Worm (Caenorhabditis elegans): ENCODE results near the gene clc-28.

DNA sequence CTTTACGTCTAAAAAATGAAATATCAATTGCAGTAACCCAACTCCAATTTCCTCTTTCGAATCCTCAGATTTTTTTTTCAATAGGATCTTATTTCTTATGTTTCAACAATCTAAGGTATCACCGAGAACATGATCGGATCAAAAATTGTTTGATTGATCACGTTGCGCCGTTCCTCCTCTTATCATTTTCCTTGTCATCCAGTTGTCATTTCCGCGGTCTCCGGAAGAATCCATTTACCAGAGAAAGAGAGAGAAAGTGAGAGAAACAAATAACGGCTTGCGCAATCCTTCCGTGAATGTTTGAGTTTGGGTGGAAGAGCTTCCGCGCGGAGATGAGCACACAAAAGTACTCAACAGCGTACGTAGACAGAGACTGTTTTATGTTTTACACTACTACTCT is 46.0 kb downstream of the clc-28 start:
- no peak for TF ChIP-seq ama-1 (optimal IDR thresholded peaks at IDR 0.05)
- no peak for TF ChIP-seq flt-1 (GFP tag; IDR thresholded peaks at IDR 0.05)
- TF ChIP-seq tbx-11 (GFP tag; IDR thresholded peaks at IDR 0.05) = no peak
- TF ChIP-seq sea-1 (GFP tag; conservative IDR thresholded peaks at IDR 0.05) = no peak
- no peak for TF ChIP-seq ets-7 (tag; optimal IDR thresholded peaks at IDR 0.05)
- TF ChIP-seq hnd-1 (tag; optimal IDR thresholded peaks at IDR 0.05) = no peak
- TF ChIP-seq tra-4 (tag; optimal IDR thresholded peaks at IDR 0.05) = no peak
- TF ChIP-seq hmg-4 (GFP tag; optimal IDR thresholded peaks at IDR 0.05) = no peak
